Fruit fly (Drosophila melanogaster): ENCODE measurements around the gene Edc3.
A peak's percentile ranks its signal among the peaks of the same experiment; 100 is the strongest.

Edc3 gene

dm6 chr3L:17557215-17557904 lies 27.7 kb upstream of the Edc3 start, which contains the start of gene CycT (continued):
- TF ChIP-seq CG18011 (GFP tag; optimal IDR thresholded peaks at IDR 0.05) = peak; percentile 32
- peak; percentile 85 for TF ChIP-seq sens (GFP tag)
- no peak for TF ChIP-seq Sox102F (GFP tag; optimal IDR thresholded peaks at IDR 0.05)
- no peak for TF ChIP-seq ranshi (GFP tag; IDR thresholded peaks at IDR 0.05)
- no peak for TF ChIP-seq CG10366 (GFP tag; IDR thresholded peaks at IDR 0.05)
- TF ChIP-seq CG9876 (GFP tag; optimal IDR thresholded peaks at IDR 0.05) = no peak
- no peak for TF ChIP-seq Lpt (GFP tag; optimal IDR thresholded peaks at IDR 0.05)
- TF ChIP-seq NFAT (GFP tag; IDR thresholded peaks at IDR 0.05) = no peak
- no peak for TF ChIP-seq Ravus (GFP tag; IDR thresholded peaks at IDR 0.05)
- TF ChIP-seq CG6689 (GFP tag; IDR thresholded peaks at IDR 0.05) = no peak
- peak; percentile 57 for TF ChIP-seq Max (GFP tag; optimal IDR thresholded peaks at IDR 0.05)
- TF ChIP-seq CG3995 (GFP tag; optimal IDR thresholded peaks at IDR 0.05) = peak; percentile 95
- no peak for TF ChIP-seq klu (GFP tag; IDR thresholded peaks at IDR 0.05)
- peak; percentile 37 for TF ChIP-seq gfzf (GFP tag; optimal IDR thresholded peaks at IDR 0.05)
- peak; percentile 65 for TF ChIP-seq CG15514 (GFP tag; optimal IDR thresholded peaks at IDR 0.05)
- no peak for TF ChIP-seq peb (GFP tag; IDR thresholded peaks at IDR 0.05)
- no peak for TF ChIP-seq onecut (GFP tag; IDR thresholded peaks at IDR 0.05)
- TF ChIP-seq CrebB (tag; optimal IDR thresholded peaks at IDR 0.05) = peak; percentile 79
- TF ChIP-seq Scr (GFP tag; IDR thresholded peaks at IDR 0.05; ENCODE audit: partially characterized antibody) = peak; percentile 88
- peak; percentile 62 for TF ChIP-seq NC2β (GFP tag; optimal IDR thresholded peaks at IDR 0.05)
- peak; percentile 89; the same call in 1 of the 2 replicates for TF ChIP-seq CG42726 (GFP tag; IDR thresholded peaks at IDR 0.05; ENCODE audit: partially characterized antibody)
- peak; percentile 0 for TF ChIP-seq Xbp1 (GFP tag; optimal IDR thresholded peaks at IDR 0.05)
- no peak for TF ChIP-seq CG17912 (GFP tag; optimal IDR thresholded peaks at IDR 0.05)
- TF ChIP-seq run (tag; optimal IDR thresholded peaks at IDR 0.05) = peak; percentile 25
- no peak for TF ChIP-seq hkb (optimal IDR thresholded peaks at IDR 0.05)
- peak; percentile 67 for TF ChIP-seq hkb (GFP tag; IDR thresholded peaks at IDR 0.05)
- TF ChIP-seq Dbx (GFP tag; IDR thresholded peaks at IDR 0.05) = peak; percentile 26; the same call in 1 of the 3 replicates
- no peak for TF ChIP-seq CG2889 (GFP tag; IDR thresholded peaks at IDR 0.05)
- no peak for TF ChIP-seq abd-A (tag; optimal IDR thresholded peaks at IDR 0.05)
- no peak for TF ChIP-seq sisA (GFP tag; IDR thresholded peaks at IDR 0.05)
- peak in 1 of 2 experiments; percentile 89 for TF ChIP-seq Eip74EF (GFP tag; optimal IDR thresholded peaks at IDR 0.05)
- no peak for TF ChIP-seq tll (GFP tag; optimal IDR thresholded peaks at IDR 0.05)
- TF ChIP-seq CG17328 (GFP tag; IDR thresholded peaks at IDR 0.05) = 0 out of 2 replicates have a peak, but pooled peaks have one; percentile 39
- no peak for TF ChIP-seq CG9817 (tag; optimal IDR thresholded peaks at IDR 0.05)
- no peak for TF ChIP-seq cato (GFP tag; optimal IDR thresholded peaks at IDR 0.05; ENCODE audit: borderline replicate concordance)
- no peak for TF ChIP-seq al (GFP tag; IDR thresholded peaks at IDR 0.05)
- no peak for TF ChIP-seq CG13123 (GFP tag; optimal IDR thresholded peaks at IDR 0.05)
- TF ChIP-seq CG31365 (tag; optimal IDR thresholded peaks at IDR 0.05) = peak; percentile 71
- peak; percentile 60; the same call in 2 of the 3 replicates for TF ChIP-seq CG11695 (GFP tag; IDR thresholded peaks at IDR 0.05)
- peak; percentile 79 for TF ChIP-seq nom (GFP tag; optimal IDR thresholded peaks at IDR 0.05)
- no peak for TF ChIP-seq CG32532 (GFP tag; IDR thresholded peaks at IDR 0.05)
- 0 out of 2 replicates have a peak, but pooled peaks have one; percentile 19 for TF ChIP-seq seq (GFP tag; IDR thresholded peaks at IDR 0.05)
- TF ChIP-seq CG30403 (GFP tag; optimal IDR thresholded peaks at IDR 0.05) = peak; percentile 10
- TF ChIP-seq kah (GFP tag; optimal IDR thresholded peaks at IDR 0.05) = no peak
- no peak for TF ChIP-seq ERR (GFP tag; optimal IDR thresholded peaks at IDR 0.05)
- TF ChIP-seq sim (GFP tag; IDR thresholded peaks at IDR 0.05) = no peak
- TF ChIP-seq CG4282 (GFP tag; optimal IDR thresholded peaks at IDR 0.05) = no peak
- peak; percentile 38 for TF ChIP-seq lbe (GFP tag; optimal IDR thresholded peaks at IDR 0.05)
- TF ChIP-seq ewg (GFP tag; optimal IDR thresholded peaks at IDR 0.05) = peak; percentile 21
- TF ChIP-seq CG13287 (GFP tag; IDR thresholded peaks at IDR 0.05; ENCODE audit: partially characterized antibody) = peak; percentile 91
